Worm (Caenorhabditis elegans): ENCODE data around the gene fbxa-43.

DNA sequence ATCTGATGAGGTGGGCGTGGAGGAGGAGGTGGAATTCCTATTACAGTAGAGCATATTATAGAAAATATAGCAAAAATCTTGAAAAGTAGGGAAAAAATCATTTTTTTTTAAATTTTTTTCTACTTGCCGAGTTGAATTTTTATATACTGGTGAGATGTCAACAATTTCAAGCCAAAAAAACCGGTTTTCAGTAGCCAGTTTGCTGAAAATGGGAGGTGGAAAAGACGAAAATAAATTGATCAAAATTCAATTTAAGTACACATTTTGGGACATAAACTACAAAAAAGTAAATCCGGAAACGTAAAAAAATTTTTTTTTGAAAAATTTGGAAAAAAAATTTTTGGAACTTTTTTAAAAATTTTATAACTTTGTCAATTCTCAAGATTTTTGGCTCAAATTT lies 20.7 kb upstream of the fbxa-43 start, which contains the start of gene Y54F10BM.23:
- no peak for TF ChIP-seq ama-1 (optimal IDR thresholded peaks at IDR 0.05)
- no peak for TF ChIP-seq hnd-1 (tag; optimal IDR thresholded peaks at IDR 0.05)
- no peak for TF ChIP-seq hmg-4 (GFP tag; optimal IDR thresholded peaks at IDR 0.05)
- no peak for TF ChIP-seq pes-1 (GFP tag; IDR thresholded peaks at IDR 0.05)

Data from whole organism, early embryonic.